Worm (Caenorhabditis elegans) whole organism, L4 larva: Measurements from ENCODE around the gene srbc-27.

Experiments used
- D1046.2 ChIP-seq: fragments of 200-800 bp; sonication (Bioruptor generic); IDR thresholded peaks from 2 replicates; pipeline ENCODE4 v1.3.6; 2022; ENCODE audit warnings: missing genetic modification characterization, missing compliant biosample characterization
- F44E2.7 ChIP-seq: fragments of 200-800 bp; sonication (Bioruptor generic); IDR thresholded peaks from 2 replicates; pipeline ENCODE4 v2.1.2; 2022; ENCODE audit warnings: missing genetic modification characterization, missing compliant biosample characterization
- F49E8.2 ChIP-seq: sonication (generic microtip); optimal IDR thresholded peaks from 2 replicates; lab custom pipeline; 2016; ENCODE audit warnings: missing compliant biosample characterization, mild to moderate bottlenecking, missing genetic modification characterization, borderline replicate concordance
- R02D3.7 ChIP-seq: fragments of 150-350 bp; sonication (generic microtip); optimal IDR thresholded peaks from 3 replicates; lab custom pipeline; 2014; ENCODE audit warnings: missing biosample characterization, missing genetic modification characterization
- T20F7.1 ChIP-seq: fragments of 200-800 bp; sonication (Bioruptor generic); optimal IDR thresholded peaks from 2 replicates; lab custom pipeline; 2018; ENCODE audit warnings: mild to moderate bottlenecking, missing genetic modification characterization, missing compliant biosample characterization
- Y48G9A.11 ChIP-seq: fragments of 200-800 bp; sonication (Bioruptor generic); IDR thresholded peaks from 2 replicates; pipeline ENCODE4 v1.3.6; 2022; ENCODE audit warnings: missing genetic modification reagents, missing genetic modification characterization, missing compliant biosample characterization
- ZK337.2 ChIP-seq: fragments of 200-800 bp; sonication (Bioruptor generic); IDR thresholded peaks from 2 replicates; pipeline ENCODE4 v1.3.6; 2022; ENCODE audit warnings: missing genetic modification reagents, missing genetic modification characterization, missing compliant biosample characterization
- ZK546.5 ChIP-seq, 2 experiments: sonication (generic microtip); optimal IDR thresholded peaks; 2 replicates each; lab custom pipeline; 2017; ENCODE audit warnings: missing biosample characterization in 2 of 2, missing genetic modification characterization in 2 of 2
- aha-1 ChIP-seq: fragments of 150-350 bp; peaks from one replicate; lab custom pipeline; 2014; ENCODE audit warnings: missing biosample characterization, missing genetic modification characterization
- aly-2 ChIP-seq: sonication (generic microtip); optimal IDR thresholded peaks from 2 replicates; lab custom pipeline; 2018; ENCODE audit warnings: missing biosample characterization, missing genetic modification characterization
- arid-1 ChIP-seq: fragments of 200-800 bp; sonication (Bioruptor generic); conservative IDR thresholded peaks from 2 replicates; pipeline ENCODE4 v1.3.6; 2022; ENCODE audit warnings: missing genetic modification reagents, missing genetic modification characterization, missing compliant biosample characterization
- attf-4 ChIP-seq: sonication (generic microtip); optimal IDR thresholded peaks from 3 replicates; lab custom pipeline; 2017; ENCODE audit warnings: missing biosample characterization, missing genetic modification characterization
- ceh-28 ChIP-seq: fragments of 150-350 bp; optimal IDR thresholded peaks from 2 replicates; lab custom pipeline; 2014; ENCODE audit warnings: missing biosample characterization, missing genetic modification reagents, missing genetic modification characterization
- ceh-32 ChIP-seq: sonication (generic microtip); optimal IDR thresholded peaks from 2 replicates; lab custom pipeline; 2016; ENCODE audit warnings: mild to moderate bottlenecking, missing genetic modification characterization, missing compliant biosample characterization; ENCODE audit not compliant: poor library complexity
- ctbp-1 ChIP-seq: fragments of 200-800 bp; sonication (Bioruptor generic); IDR thresholded peaks from 2 replicates; pipeline ENCODE4 v1.3.6; 2022; ENCODE audit warnings: missing genetic modification reagents, missing genetic modification characterization, missing compliant biosample characterization
- dmd-8 ChIP-seq: fragments of 200-800 bp; sonication (Bioruptor generic); IDR thresholded peaks from 2 replicates; pipeline ENCODE4 v1.3.6; 2022; ENCODE audit warnings: missing genetic modification characterization, missing compliant biosample characterization
- duxl-1 ChIP-seq: sonication (generic microtip); optimal IDR thresholded peaks from 2 replicates; lab custom pipeline; 2016; ENCODE audit warnings: mild to moderate bottlenecking, missing genetic modification characterization, moderate library complexity, missing compliant biosample characterization; ENCODE audit not compliant: poor library complexity
- hif-1 ChIP-seq, 2 experiments: sonication (generic microtip); optimal IDR thresholded peaks; 2 replicates each; lab custom pipeline; 2016 to 2017; ENCODE audit warnings: missing compliant biosample characterization in 2 of 2, missing genetic modification characterization in 2 of 2, missing genetic modification reagents in 2 of 2, missing genotype in 2 of 2, mild to moderate bottlenecking in 1 of 2
- lin-29 ChIP-seq: fragments of 200-800 bp; sonication (Bioruptor generic); IDR thresholded peaks from 2 replicates; pipeline ENCODE4 v1.3.6; 2022; ENCODE audit warnings: missing genetic modification reagents, missing genetic modification characterization, missing compliant biosample characterization
- lin-39 ChIP-seq: fragments of 150-350 bp; optimal IDR thresholded peaks from 2 replicates; lab custom pipeline; 2014; ENCODE audit warnings: missing biosample characterization, missing genetic modification reagents, missing genetic modification characterization
- madf-5 ChIP-seq, 2 experiments: fragments of 200-800 bp; sonication (Bioruptor generic); IDR thresholded peaks; 2 replicates each; pipeline ENCODE4 v1.3.6; 2022; ENCODE audit warnings: missing compliant biosample characterization in 2 of 2, missing genetic modification characterization in 2 of 2
- madf-9 ChIP-seq: fragments of 200-800 bp; sonication (Bioruptor generic); conservative IDR thresholded peaks from 2 replicates; pipeline ENCODE4 v1.3.6; 2022; ENCODE audit warnings: missing genetic modification reagents, missing genetic modification characterization, missing compliant biosample characterization
- mdt-29 ChIP-seq: fragments of 200-800 bp; sonication (Bioruptor generic); IDR thresholded peaks from 2 replicates; pipeline ENCODE4 v1.3.6; 2022; ENCODE audit warnings: missing genetic modification reagents, missing genetic modification characterization, missing compliant biosample characterization
- nhr-111 ChIP-seq: fragments of 200-800 bp; sonication (Bioruptor generic); optimal IDR thresholded peaks from 2 replicates; lab custom pipeline; 2018; ENCODE audit warnings: mild to moderate bottlenecking, missing genetic modification characterization, missing compliant biosample characterization
- nhr-237 ChIP-seq: sonication (generic microtip); optimal IDR thresholded peaks from 2 replicates; lab custom pipeline; 2017; ENCODE audit warnings: missing biosample characterization, missing genetic modification characterization
- nhr-77 ChIP-seq: fragments of 150-350 bp; optimal IDR thresholded peaks from 2 replicates; lab custom pipeline; 2014; ENCODE audit warnings: missing biosample characterization, missing genetic modification characterization
- sdz-12 ChIP-seq: fragments of 200-800 bp; sonication (Bioruptor generic); optimal IDR thresholded peaks from 2 replicates; lab custom pipeline; 2018; ENCODE audit warnings: mild to moderate bottlenecking, missing genetic modification characterization, missing compliant biosample characterization
- set-16 ChIP-seq: fragments of 200-800 bp; sonication (Bioruptor generic); IDR thresholded peaks from 2 replicates; pipeline ENCODE4 v1.3.6; 2022; ENCODE audit warnings: missing genetic modification reagents, missing genetic modification characterization, missing compliant biosample characterization
- snpc-1.2 ChIP-seq: fragments of 200-800 bp; sonication (Bioruptor generic); IDR thresholded peaks from 2 replicates; pipeline ENCODE4 v1.3.6; 2022; ENCODE audit warnings: missing genetic modification reagents, missing genetic modification characterization, missing compliant biosample characterization
- unc-62 ChIP-seq, 3 experiments: fragments of 150-350 bp in 1 of 3; sonication (generic microtip); optimal IDR thresholded peaks in 2 of 3; peaks in 1 of 3; 1 replicate in 1 of 3; 2 replicates in 2 of 3; lab custom pipeline; 2014 to 2017; ENCODE audit warnings: missing biosample characterization in 3 of 3, missing genetic modification characterization in 3 of 3, missing genetic modification reagents in 3 of 3, missing genotype in 1 of 3
- vab-7 ChIP-seq: fragments of 200-800 bp; sonication (Bioruptor generic); IDR thresholded peaks from 2 replicates; pipeline ENCODE4 v1.3.6; 2022; ENCODE audit warnings: missing genetic modification reagents, missing genetic modification characterization, missing compliant biosample characterization
- zag-1 ChIP-seq: fragments of 150-350 bp; optimal IDR thresholded peaks from 2 replicates; lab custom pipeline; 2014; ENCODE audit warnings: missing biosample characterization, missing genetic modification characterization
- zfp-3 ChIP-seq: fragments of 200-800 bp; sonication (Bioruptor generic); conservative IDR thresholded peaks from 2 replicates; pipeline ENCODE4 v1.3.6; 2022; ENCODE audit warnings: missing genetic modification reagents, missing genetic modification characterization, missing compliant biosample characterization

srbc-27 gene

DNA sequence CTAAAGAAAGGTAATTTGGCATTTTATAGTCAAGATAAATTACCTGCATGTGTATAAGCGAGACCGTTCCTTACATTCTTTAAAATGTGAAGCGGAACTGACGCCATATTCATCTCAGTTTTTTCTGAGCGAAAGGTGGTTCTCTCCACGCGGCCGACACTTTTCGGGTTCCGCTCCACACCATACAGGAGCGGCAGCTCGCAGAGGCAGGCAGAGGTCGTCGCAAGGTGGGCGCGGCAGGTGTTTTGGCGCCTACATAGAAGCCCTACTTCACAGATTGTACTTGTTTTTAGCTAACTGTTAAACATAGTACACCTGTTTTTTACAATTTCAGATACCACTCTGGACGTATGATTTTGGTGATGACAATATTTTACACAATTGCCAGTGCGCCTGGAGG is 36.9 kb downstream of the srbc-27 start:
- TF ChIP-seq zag-1 (tag; lab: Kevin White, UChicago) (no peak), set-16 (GFP tag; lab: Robert Waterston, UW) (peak; percentile 76)

DNA sequence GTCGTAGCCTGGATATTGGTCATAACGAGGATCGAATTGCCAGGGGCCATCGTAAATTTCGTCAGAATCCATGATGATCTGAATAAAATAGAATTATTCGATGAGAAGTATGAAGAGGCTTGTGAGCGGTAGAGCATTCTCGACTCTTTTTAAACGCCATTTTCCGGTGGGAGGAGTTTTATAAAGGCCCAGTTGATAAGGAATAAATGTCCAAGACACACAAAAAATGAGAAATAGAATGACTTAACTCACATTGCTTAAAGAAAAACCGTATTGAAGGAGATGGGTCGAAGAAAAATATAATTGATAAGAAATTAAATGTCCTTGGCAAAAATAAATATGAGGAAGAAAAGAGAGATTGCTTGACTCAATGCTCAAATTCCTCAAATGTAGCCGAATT is 38.2 kb downstream of the srbc-27 start, which contains the start of gene F20E11.17:
TSS of gene F20E11.17 (minus strand) at position 101 of the 400 bp plus-strand sequence.
- TF ChIP-seq aha-1 (no peak), unc-62 (GFP tag; optimal IDR thresholded peaks at IDR 0.05 in 1 of 2; lab: Kevin White, UChicago) (no peak), unc-62 (tag; optimal IDR thresholded peaks at IDR 0.05; lab: Kevin White, UChicago) (no peak), zfp-3 (no peak), duxl-1 (tag; lab: Kevin White, UChicago) (no peak), D1046.2 (GFP tag; lab: Robert Waterston, UW) (no peak), dmd-8 (GFP tag; lab: Robert Waterston, UW) (no peak), F44E2.7 (GFP tag; lab: Robert Waterston, UW) (no peak), Y48G9A.11 (GFP tag; lab: Robert Waterston, UW) (no peak), F49E8.2 (no peak), nhr-111 (GFP tag; lab: Kevin White, UChicago) (no peak)
- TF ChIP-seq, all 104 proteins: peak for 0

DNA sequence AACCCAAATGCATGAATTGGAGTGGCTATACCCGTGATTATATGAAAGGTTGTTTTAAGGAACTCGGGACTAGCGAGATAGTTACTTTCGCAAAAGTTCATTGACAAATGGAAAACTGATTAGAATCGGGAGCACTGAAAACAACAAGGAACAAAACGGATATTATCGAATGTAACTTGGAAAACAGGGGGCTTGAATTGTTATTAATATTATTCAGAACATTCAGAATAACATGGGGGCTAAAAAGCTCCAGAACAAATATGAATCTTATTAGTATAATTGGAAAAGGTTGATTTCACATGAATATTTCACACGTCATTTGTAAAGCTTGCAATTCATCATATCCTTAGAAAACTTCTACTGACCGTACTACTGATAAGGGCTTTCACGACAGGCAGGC is 40.6 kb downstream of the srbc-27 start, which contains the start of gene srh-235:
TSS of gene srh-235 (minus strand) at position 101 of the 400 bp plus-strand sequence.
- TF ChIP-seq aha-1 = no peak
- TF ChIP-seq F49E8.2 = no peak
- TF ChIP-seq D1046.2 (GFP tag; lab: Robert Waterston, UW) = no peak
- TF ChIP-seq ctbp-1 (GFP tag; lab: Robert Waterston, UW) = no peak
- no peak for TF ChIP-seq zfp-3
- no peak for TF ChIP-seq snpc-1.2 (GFP tag; lab: Robert Waterston, UW)

DNA sequence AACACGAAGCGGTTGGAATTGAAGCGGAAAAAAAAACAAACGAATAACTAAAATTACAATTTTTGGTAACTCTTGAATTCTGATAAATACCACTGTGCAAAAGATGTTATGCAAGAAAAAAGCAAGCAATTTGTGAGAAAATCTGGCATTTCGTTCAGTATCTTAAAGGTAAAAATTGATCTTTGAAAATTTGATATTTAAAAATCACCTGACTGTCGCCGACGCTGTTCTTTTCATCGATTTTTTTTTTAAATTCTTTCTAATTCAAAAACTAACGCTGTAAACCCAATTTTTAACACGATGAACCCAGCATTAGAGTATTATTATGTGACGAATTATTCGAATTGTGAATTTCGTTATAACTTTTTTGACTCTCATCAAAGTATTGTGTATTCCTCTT is 42.7 kb downstream of the srbc-27 start, which contains the start of gene srh-123:
TSS of gene srh-123 (plus strand) at position 301 of the 400 bp plus-strand sequence.
- TF ChIP-seq ZK337.2 (GFP tag; lab: Robert Waterston, UW) (no peak), lin-29 (GFP tag; lab: Robert Waterston, UW) (no peak), nhr-237 (tag; lab: Kevin White, UChicago) (no peak), sdz-12 (GFP tag; lab: Kevin White, UChicago) (no peak), R02D3.7 (tag; lab: Kevin White, UChicago) (no peak)
- TF ChIP-seq, all 104 proteins: peak for 0

DNA sequence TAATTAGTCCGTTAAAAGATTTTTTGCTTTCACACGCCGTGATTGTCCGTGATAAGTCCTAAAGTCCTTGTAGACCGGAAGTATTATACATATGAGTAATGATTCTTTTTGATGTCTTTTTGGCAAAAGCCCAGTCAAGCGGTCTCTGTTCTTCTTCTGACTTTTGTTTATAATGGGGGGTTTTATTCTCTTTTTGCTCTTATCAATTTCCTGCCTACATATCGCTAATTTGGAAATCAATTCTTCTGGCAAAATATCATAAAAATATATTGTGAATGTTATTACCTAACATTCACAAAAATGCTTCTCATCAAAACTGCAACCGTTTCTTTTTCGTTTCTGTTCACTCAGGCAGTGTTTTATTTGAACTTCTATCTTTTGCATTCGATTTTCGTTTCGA is 45.5 kb downstream of the srbc-27 start, which contains the start of gene srbc-61:
TSS of gene srbc-61 (plus strand) at position 301 of the 400 bp plus-strand sequence.
- no peak for TF ChIP-seq madf-9 (GFP tag; lab: Robert Waterston, UW)
- no peak for TF ChIP-seq mdt-29
- no peak for TF ChIP-seq madf-5 (GFP tag; IDR thresholded peaks at IDR 0.05; lab: Robert Waterston, UW)
- TF ChIP-seq lin-39 (tag; lab: Kevin White, UChicago) = no peak
- no peak for TF ChIP-seq hif-1 (tag; optimal IDR thresholded peaks at IDR 0.05; lab: Kevin White, UChicago)
- no peak for TF ChIP-seq nhr-237 (tag; lab: Kevin White, UChicago)
- TF ChIP-seq zag-1 (tag; lab: Kevin White, UChicago) = no peak
- TF ChIP-seq aly-2 = no peak
- no peak for TF ChIP-seq arid-1
- no peak for TF ChIP-seq ZK546.5 (tag; optimal IDR thresholded peaks at IDR 0.05; lab: Kevin White, UChicago)
- TF ChIP-seq T20F7.1 (GFP tag; lab: Kevin White, UChicago) = no peak
- no peak for TF ChIP-seq vab-7
- no peak for TF ChIP-seq nhr-77 (tag; lab: Kevin White, UChicago)
- TF ChIP-seq ceh-28 (tag; lab: Kevin White, UChicago) = no peak
- no peak for TF ChIP-seq attf-4 (tag; lab: Kevin White, UChicago)
- no peak for TF ChIP-seq ceh-32 (tag; lab: Kevin White, UChicago)
